Fruit fly (Drosophila melanogaster) whole organism: ENCODE data around the gene mRpS21.

ENCODE experiments used
- CG8478 ChIP-seq: fragments of >200 bp; optimal IDR thresholded peaks from 2 replicates; lab custom pipeline; 2018; ENCODE audit warnings: inconsistent platforms
- Dll ChIP-seq: fragments of >200 bp; optimal IDR thresholded peaks from 2 replicates; lab custom pipeline; 2017
- EcR ChIP-seq, 2 experiments: fragments of >200 bp; optimal IDR thresholded peaks; 2 replicates each; lab custom pipeline; 2017; ENCODE audit warnings: missing biosample characterization in 2 of 2, missing genetic modification characterization in 2 of 2, missing genetic modification reagents in 2 of 2
- pan ChIP-seq: fragments of >200 bp; optimal IDR thresholded peaks from 2 replicates; lab custom pipeline; 2017
- psq ChIP-seq: fragments of >200 bp; optimal IDR thresholded peaks from 2 replicates; lab custom pipeline; 2017
- usp ChIP-seq: fragments of >200 bp; optimal IDR thresholded peaks from 2 replicates; lab custom pipeline; 2017; ENCODE audit warnings: missing biosample characterization, missing genetic modification characterization, mixed read lengths

mRpS21 gene

DNA sequence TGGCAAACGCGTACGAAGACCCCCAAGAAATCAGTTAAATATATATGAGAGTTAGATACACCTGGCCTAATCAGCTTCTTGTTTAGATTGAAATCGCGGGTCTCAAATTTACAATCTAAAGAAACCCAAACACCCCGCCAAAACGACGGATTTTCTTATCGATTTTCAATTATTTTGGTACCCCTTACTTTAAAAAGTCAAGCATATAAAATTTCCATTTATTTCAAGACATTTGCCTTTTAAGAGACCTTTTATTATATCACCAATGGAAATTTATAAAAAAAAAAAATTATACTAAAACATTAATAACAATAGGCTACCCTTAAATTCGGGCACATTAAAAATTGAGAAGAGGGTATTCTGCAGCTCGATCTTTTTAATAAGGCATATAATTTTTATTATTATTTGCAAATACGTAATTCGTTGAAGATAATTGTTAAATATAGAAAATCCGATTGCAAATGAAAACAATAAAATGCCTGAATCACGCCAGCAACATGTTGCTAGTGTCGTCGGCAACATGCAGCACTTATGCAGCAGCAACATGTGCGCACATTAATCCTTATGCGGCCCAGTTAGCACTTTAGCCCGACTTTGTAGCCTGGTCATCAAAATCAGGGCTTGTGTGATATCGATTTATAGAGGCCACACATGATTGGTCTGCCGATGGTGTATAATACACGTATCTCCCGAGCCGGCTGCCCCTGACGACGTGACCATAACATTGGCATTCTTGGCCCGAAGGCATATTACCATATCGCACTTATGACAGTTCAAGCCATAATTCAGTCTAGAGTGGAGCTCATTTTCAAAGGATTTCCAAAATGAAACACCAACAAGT is 9.5 kb downstream of the mRpS21 start, which contains the start of the genes Lip3 and CG34309:
Lip3 (minus strand) TSS at position 65 of the 841 bp plus-strand sequence.
CG34309 (plus strand) TSS at position 791 of the 841 bp plus-strand sequence.
- TF ChIP-seq CG8478 (lab: Kevin White, UChicago) (no peak), pan (lab: Kevin White, UChicago) (peak; percentile 53)

DNA sequence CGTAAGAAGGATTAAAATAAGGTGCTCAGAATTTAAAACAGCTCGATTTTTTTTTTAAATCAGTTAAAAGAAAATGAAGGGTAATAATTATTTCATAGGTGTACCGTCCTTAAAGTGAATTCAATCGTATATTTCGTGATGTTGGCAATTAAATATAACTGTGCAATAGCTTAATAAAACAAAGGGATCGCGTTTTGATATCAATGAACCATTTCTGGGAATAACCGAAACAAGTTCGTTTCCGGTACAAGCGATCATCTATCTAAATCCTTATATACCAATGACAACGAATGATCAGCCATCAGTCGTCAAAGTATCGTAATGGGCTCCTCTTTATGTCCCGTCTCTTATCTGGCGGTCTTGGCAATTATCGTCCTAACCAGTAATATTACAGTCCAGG is 12.3 kb downstream of the mRpS21 start, which contains the start of gene CheA87a:
CheA87a (plus strand) TSS at position 301 of the 400 bp plus-strand sequence.
- TF ChIP-seq Dll, result no peak
- TF ChIP-seq psq (lab: Kevin White, UChicago), result no peak
- no peak for TF ChIP-seq EcR (GFP tag; optimal IDR thresholded peaks at IDR 0.05; lab: Kevin White, UChicago)
- TF ChIP-seq usp (GFP tag; lab: Kevin White, UChicago), result no peak
- no peak for TF ChIP-seq CG8478 (lab: Kevin White, UChicago)
- no peak for TF ChIP-seq pan (lab: Kevin White, UChicago)

DNA sequence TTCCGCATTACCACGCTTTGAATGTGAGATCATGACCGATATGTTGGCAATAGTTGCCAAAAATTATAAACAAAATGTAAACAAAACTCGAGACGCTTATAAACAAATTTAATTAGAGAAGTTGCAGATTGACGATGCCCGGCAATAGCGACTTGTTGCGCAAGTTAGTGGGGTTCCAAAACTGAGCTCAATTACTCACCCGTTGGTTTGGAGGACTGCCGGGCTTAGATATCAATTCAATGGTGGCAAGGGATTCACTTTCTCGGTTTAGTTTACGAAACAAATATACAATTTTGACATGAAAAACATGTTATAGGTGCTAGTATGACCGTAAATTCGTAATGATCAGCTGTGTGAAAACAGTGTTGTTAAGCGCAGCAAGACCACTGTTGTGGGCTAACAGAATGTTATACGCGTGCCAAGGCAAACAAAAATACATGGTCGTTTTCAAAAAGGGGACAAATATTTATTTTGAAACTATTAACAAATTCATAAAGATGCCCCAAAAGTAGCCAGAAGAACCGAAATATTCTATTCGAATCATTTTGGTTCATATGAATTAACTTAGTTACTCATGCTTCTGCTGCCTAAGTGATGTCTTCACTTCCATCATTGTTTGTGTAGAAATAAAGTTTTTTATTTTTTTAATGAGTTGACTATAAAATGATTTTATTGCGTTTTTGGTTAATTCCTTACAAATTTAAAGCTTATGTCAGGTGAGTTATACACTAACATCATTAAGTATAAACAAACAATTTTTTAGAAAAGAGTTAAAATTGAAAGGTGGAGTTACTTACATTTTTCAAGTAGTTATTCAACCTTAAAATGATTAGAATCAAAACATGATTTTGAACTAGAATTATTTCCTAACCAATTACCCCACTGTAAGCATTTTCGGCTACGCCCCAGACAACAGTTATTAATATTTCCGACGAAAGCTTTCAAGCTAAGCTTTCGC is 14.8 kb downstream of the mRpS21 start, which contains the start of gene Elp6:
Elp6 (minus strand) TSS at position 350 of the 958 bp plus-strand sequence.
- TF ChIP-seq CG8478 (lab: Kevin White, UChicago), result no peak

DNA sequence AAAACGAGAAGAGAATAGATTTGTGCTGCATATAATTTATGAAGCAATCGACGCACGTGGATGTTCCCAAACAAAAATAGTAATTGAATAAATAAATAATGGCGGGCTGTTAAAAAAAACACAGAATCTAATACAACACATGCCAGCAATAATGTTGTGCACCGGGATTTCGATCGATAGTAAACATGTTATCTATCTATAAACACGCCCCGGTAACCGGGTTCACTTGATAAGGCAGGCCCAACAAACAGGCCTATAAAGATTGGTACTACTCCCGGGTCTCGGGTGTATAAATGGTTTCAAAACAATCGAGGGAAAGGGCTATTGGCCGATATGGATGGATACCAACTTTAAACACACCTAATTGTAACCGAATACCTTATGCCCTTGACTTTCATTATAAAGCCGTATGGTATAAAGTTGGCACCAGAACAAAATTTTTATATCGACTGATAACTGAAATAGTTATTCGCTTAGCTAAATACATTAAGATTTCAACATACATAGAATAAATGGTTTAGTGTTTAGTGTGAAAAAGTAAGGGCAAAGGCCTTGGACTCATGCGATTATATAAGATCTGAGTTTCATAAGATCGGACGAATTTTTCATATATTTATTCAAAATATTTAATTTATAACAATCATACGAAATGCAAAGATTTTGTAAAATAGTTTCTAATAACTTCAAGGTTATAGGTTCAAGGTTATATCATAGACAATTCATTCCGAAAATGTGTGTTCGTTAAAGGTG is 15.8 kb downstream of the mRpS21 start:
- no peak for TF ChIP-seq EcR (GFP tag; optimal IDR thresholded peaks at IDR 0.05; lab: Kevin White, UChicago)
- no peak for TF ChIP-seq pan (lab: Kevin White, UChicago)
- TF ChIP-seq usp (GFP tag; lab: Kevin White, UChicago), result no peak
- no peak for TF ChIP-seq psq (lab: Kevin White, UChicago)
- TF ChIP-seq CG8478 (lab: Kevin White, UChicago), result no peak
- TF ChIP-seq Dll, result no peak

DNA sequence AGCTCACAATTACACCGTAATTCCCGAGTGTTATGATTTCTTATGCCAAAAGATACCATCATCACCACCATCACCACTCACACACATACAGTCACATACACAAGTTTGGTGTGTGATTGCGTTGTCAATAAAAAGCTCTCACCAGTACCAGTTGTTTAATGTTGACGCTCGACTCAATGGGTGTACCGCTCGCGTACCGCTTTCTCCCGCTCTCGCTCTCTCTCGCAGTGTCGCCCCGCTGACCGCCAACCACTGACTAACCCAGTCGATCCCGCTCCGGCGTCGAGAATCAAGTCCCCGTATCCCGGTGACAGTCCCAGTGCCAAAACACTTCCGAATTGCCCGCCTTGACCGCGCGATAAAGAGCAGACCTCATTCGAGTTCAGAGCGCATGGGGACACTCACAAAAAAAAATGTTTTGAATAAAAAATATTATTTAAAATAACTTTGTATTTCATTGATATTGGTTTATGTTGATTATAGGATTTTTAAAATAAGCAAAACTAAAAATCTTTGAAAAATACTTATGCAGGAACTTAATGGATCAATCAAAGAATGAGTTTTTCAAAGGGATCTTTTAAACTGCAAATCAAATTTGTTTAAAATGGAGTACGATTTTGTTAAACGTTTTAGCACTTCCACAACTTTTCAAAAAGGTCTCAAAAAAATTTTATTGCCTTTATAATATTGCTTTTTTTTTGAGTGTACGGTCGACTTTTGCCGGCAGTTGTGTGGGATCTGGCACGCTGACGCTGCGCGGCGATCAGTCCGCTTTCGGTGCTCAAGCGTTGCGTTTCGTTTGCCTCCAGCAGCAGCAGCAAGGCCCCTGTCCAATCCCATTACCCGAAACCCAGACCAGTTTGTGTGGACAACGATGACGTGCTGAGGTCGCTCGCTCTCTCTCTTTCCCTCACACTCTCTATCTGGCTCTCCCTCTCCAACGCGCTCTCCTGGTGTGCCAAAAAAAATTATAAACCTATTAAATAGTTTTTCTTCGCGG is 17.1 kb downstream of the mRpS21 start, which contains the start of gene Dic1:
Dic1 (plus strand) TSS at position 764 of the 1,000 bp plus-strand sequence.
- TF ChIP-seq psq (lab: Kevin White, UChicago), result no peak
- TF ChIP-seq Dll, result peak; percentile 90

DNA sequence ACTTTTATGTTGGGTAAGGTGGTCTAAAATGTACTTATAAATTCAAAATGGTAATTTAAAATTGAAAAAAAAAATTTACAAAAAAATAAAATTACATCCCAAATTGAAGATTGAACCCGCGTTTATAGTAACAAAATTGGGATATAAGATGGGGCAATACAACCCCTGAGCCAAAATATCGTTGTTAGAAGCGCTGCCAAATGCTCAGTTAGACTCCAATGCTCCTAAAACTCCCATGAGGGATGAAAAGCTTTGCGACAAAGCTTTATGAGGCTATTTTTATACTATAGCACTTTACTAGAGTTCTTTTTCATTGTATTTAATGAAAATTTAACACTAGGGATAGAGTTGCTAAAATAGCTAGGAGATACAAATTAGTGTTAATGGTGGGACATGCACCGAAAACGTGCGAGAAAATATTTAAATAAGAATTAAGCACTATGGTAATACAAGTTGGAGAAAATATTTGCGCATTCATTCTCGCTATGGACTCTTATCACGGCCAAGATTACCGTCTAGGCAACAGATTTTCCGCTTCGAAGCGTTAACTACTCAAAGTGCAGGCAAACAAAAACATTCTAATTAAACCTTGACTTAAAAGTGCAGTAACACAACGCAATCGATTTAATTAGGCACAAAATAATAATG is 18.1 kb downstream of the mRpS21 start:
- TF ChIP-seq Dll (no peak), usp (GFP tag; lab: Kevin White, UChicago) (no peak), EcR (GFP tag; optimal IDR thresholded peaks at IDR 0.05; lab: Kevin White, UChicago) (no peak), psq (lab: Kevin White, UChicago) (no peak), CG8478 (lab: Kevin White, UChicago) (no peak), pan (lab: Kevin White, UChicago) (no peak)

DNA sequence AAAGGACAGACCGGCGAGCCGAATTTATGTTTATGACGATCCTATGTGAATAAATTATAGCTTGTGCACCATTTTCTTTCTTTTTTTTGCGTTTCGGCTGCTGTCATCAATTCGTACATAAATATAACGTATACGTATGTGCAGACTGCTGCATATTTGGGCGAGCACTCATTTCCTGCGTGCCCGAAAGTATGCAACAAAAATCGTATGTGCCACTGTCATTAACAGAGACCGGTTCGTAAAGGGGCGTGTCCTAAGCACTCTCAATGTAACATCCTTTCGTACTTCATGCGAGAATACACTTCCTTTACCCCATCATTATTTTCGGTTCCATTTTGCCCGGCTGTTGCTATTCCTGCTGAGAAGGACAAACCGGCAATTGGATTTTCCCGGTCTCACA is 21.5 kb downstream of the mRpS21 start:
- TF ChIP-seq EcR (GFP tag; optimal IDR thresholded peaks at IDR 0.05; lab: Kevin White, UChicago) (no peak), Dll (no peak), usp (GFP tag; lab: Kevin White, UChicago) (no peak), pan (lab: Kevin White, UChicago) (no peak), psq (lab: Kevin White, UChicago) (no peak), CG8478 (lab: Kevin White, UChicago) (no peak)

DNA sequence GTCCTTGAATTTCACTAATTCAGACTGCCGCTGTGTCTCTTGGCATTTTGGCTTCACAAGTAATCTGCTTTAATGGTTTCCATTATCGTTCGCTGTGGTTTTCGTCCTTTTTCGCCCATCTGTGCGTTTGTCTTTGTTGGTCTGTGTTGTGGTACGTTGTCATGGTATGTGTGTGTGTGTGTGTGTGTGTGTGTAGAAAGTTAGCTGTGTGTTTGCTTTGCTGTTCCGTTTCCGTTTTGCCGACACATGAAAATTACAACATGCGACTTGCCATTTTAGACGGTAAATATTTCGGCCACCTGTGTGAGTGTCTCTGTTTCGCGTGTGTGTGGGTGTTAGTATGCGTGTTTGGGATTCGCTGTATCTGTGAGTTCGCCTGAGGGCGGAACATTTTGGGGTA is 24.6 kb downstream of the mRpS21 start:
- no peak for TF ChIP-seq EcR (GFP tag; optimal IDR thresholded peaks at IDR 0.05; lab: Kevin White, UChicago)
- TF ChIP-seq Dll, result no peak
- TF ChIP-seq usp (GFP tag; lab: Kevin White, UChicago), result no peak
- no peak for TF ChIP-seq pan (lab: Kevin White, UChicago)
- TF ChIP-seq psq (lab: Kevin White, UChicago), result no peak
- TF ChIP-seq CG8478 (lab: Kevin White, UChicago), result no peak

DNA sequence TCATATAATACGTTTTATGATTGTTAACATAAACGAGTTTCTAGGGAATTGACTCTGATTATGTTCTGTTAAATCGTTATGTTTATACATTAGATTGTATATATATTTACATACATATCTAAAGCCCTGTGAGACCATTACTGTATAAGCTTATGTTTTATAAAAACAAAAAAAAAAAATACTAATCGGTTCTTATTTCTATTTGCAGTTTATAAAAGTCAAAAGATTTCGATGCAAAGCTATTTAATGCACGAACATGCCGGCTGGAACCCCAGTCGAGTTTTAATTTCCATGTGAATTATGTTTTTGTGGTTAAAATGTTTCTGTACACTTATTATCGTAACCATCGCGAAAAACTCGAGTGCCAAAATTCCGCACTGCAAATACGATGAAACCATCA is 28.2 kb downstream of the mRpS21 start, which contains the start of gene mthl12:
mthl12 (plus strand) TSS at position 301 of the 400 bp plus-strand sequence.
- TF ChIP-seq pan (lab: Kevin White, UChicago), result no peak
- TF ChIP-seq CG8478 (lab: Kevin White, UChicago), result no peak
- no peak for TF ChIP-seq psq (lab: Kevin White, UChicago)
- TF ChIP-seq EcR (GFP tag; optimal IDR thresholded peaks at IDR 0.05; lab: Kevin White, UChicago), result no peak
- no peak for TF ChIP-seq usp (GFP tag; lab: Kevin White, UChicago)
- no peak for TF ChIP-seq Dll
